Fruit fly (Drosophila melanogaster) whole organism, embryonic: Measurements from ENCODE around the gene Tim17a2.

Source experiments
- ATbp ChIP-seq: fragments of 200-800 bp; sonication (Bioruptor generic); optimal IDR thresholded peaks from 2 replicates; lab custom pipeline; 2017; ENCODE audit warnings: missing biosample characterization, mild to moderate bottlenecking, missing genetic modification characterization, missing genetic modification reagents
- Abd-B ChIP-seq: fragments of 200-800 bp; sonication (Bioruptor generic); optimal IDR thresholded peaks from 2 replicates; lab custom pipeline; 2018; ENCODE audit warnings: missing biosample characterization, mild to moderate bottlenecking, missing genetic modification characterization, moderate library complexity
- CG10654 ChIP-seq: fragments of 200-800 bp; sonication (Bioruptor generic); optimal IDR thresholded peaks from 2 replicates; lab custom pipeline; 2016; ENCODE audit warnings: missing biosample characterization, missing genetic modification characterization
- CG10959 ChIP-seq: fragments of 200-800 bp; sonication (Bioruptor generic); IDR thresholded peaks from 2 replicates; pipeline ENCODE4 v1.3.6; 2022; ENCODE audit warnings: missing biosample characterization, missing genetic modification characterization
- CG12236 ChIP-seq: fragments of 200-800 bp; sonication (Bioruptor generic); optimal IDR thresholded peaks from 2 replicates; lab custom pipeline; 2016; ENCODE audit warnings: missing biosample characterization, missing genetic modification characterization
- CG12659 ChIP-seq: fragments of 200-800 bp; sonication (Bioruptor generic); optimal IDR thresholded peaks from 3 replicates; lab custom pipeline; 2017; ENCODE audit warnings: mild to moderate bottlenecking, missing biosample characterization, missing genetic modification reagents, missing genetic modification characterization
- CG12744 ChIP-seq: fragments of 200-800 bp; sonication (Bioruptor generic); optimal IDR thresholded peaks from 2 replicates; lab custom pipeline; 2016; ENCODE audit warnings: missing biosample characterization, missing genetic modification characterization
- CG12769 ChIP-seq: fragments of 200-800 bp; sonication (Bioruptor generic); optimal IDR thresholded peaks from 2 replicates; lab custom pipeline; 2019; ENCODE audit warnings: missing biosample characterization, mild to moderate bottlenecking, missing genetic modification characterization, moderate library complexity
- CG14860 ChIP-seq: fragments of 200-800 bp; sonication (Bioruptor generic); IDR thresholded peaks from 3 replicates; pipeline ENCODE4 v1.3.6; 2022; ENCODE audit warnings: missing biosample characterization, missing genetic modification characterization; ENCODE audit not compliant: partially characterized antibody
- CG16779 ChIP-seq: fragments of 200-800 bp; sonication (Bioruptor generic); IDR thresholded peaks from 2 replicates; pipeline ENCODE4 v1.3.6; 2022; ENCODE audit warnings: missing biosample characterization, missing genetic modification characterization
- CG2712 ChIP-seq: fragments of 200-800 bp; optimal IDR thresholded peaks from 3 replicates; lab custom pipeline; 2019; ENCODE audit warnings: missing biosample characterization, mild to moderate bottlenecking, missing genetic modification characterization, moderate library complexity
- CG3065 ChIP-seq: fragments of 200-800 bp; sonication (Bioruptor generic); optimal IDR thresholded peaks from 2 replicates; lab custom pipeline; 2016; ENCODE audit warnings: missing biosample characterization, missing genetic modification characterization
- CG31388 ChIP-seq: fragments of 200-800 bp; sonication (Bioruptor generic); optimal IDR thresholded peaks from 2 replicates; lab custom pipeline; 2016; ENCODE audit warnings: missing biosample characterization, missing genetic modification characterization
- CG33213 ChIP-seq: fragments of 200-800 bp; sonication (Bioruptor generic); optimal IDR thresholded peaks from 3 replicates; lab custom pipeline; 2016; ENCODE audit warnings: missing biosample characterization, missing genetic modification characterization
- CG34376 ChIP-seq: fragments of 200-800 bp; sonication (Bioruptor generic); optimal IDR thresholded peaks from 2 replicates; lab custom pipeline; 2018; ENCODE audit warnings: missing biosample characterization, mild to moderate bottlenecking, missing genetic modification characterization
- CG3726 ChIP-seq: fragments of 200-800 bp; sonication (Bioruptor generic); IDR thresholded peaks from 3 replicates; pipeline ENCODE4, ENCODE4 v1.3.6; 2022; ENCODE audit warnings: missing biosample characterization, missing genetic modification characterization
- CG4617 ChIP-seq: fragments of 200-800 bp; sonication (Bioruptor generic); optimal IDR thresholded peaks from 3 replicates; lab custom pipeline; 2016; ENCODE audit warnings: missing biosample characterization, missing genetic modification characterization, borderline replicate concordance
- CG7928 ChIP-seq: fragments of 200-800 bp; sonication (Bioruptor generic); optimal IDR thresholded peaks from 2 replicates; lab custom pipeline; 2017; ENCODE audit warnings: missing biosample characterization, mild to moderate bottlenecking, missing genetic modification characterization
- CG7987 ChIP-seq: fragments of 200-800 bp; sonication (Bioruptor generic); optimal IDR thresholded peaks from 2 replicates; lab custom pipeline; 2018; ENCODE audit warnings: missing biosample characterization, mild to moderate bottlenecking, missing genetic modification characterization, moderate library complexity
- CG8478 ChIP-seq: fragments of >200 bp; optimal IDR thresholded peaks from 2 replicates; lab custom pipeline; 2018
- CG8765 ChIP-seq: fragments of 200-800 bp; sonication (Bioruptor generic); IDR thresholded peaks from 2 replicates; pipeline ENCODE4 v1.3.6; 2022; ENCODE audit warnings: missing biosample characterization, missing genetic modification characterization
- CG9215 ChIP-seq: fragments of 200-800 bp; sonication (Bioruptor generic); IDR thresholded peaks from 2 replicates; pipeline ENCODE4 v1.3.6; 2022; ENCODE audit warnings: missing biosample characterization, missing genetic modification characterization
- CG9437 ChIP-seq: fragments of 200-800 bp; sonication (Bioruptor generic); optimal IDR thresholded peaks from 2 replicates; lab custom pipeline; 2018; ENCODE audit warnings: missing biosample characterization, mild to moderate bottlenecking, missing genetic modification characterization
- HHEX ChIP-seq: fragments of 200-800 bp; sonication (Bioruptor generic); optimal IDR thresholded peaks from 3 replicates; lab custom pipeline; 2017; ENCODE audit warnings: missing biosample characterization, mild to moderate bottlenecking, missing genetic modification characterization, missing genetic modification reagents
- Hey ChIP-seq: fragments of 200-800 bp; sonication (Bioruptor generic); optimal IDR thresholded peaks from 3 replicates; lab custom pipeline; 2018; ENCODE audit warnings: missing biosample characterization, mild to moderate bottlenecking, missing genetic modification characterization
- Kr ChIP-seq: fragments of 200-800 bp; sonication (Bioruptor generic); optimal IDR thresholded peaks from 2 replicates; lab custom pipeline; 2017; ENCODE audit warnings: missing biosample characterization, mild to moderate bottlenecking, missing genetic modification characterization
- Mad ChIP-seq: fragments of 200-800 bp; sonication (Bioruptor generic); optimal IDR thresholded peaks from 2 replicates; lab custom pipeline; 2016; ENCODE audit warnings: missing biosample characterization, missing genetic modification characterization
- Mrtf ChIP-seq: fragments of 200-800 bp; sonication (Bioruptor generic); IDR thresholded peaks from 3 replicates; pipeline ENCODE4 v1.3.6; 2022; ENCODE audit warnings: missing biosample characterization, missing genetic modification characterization
- Oaz ChIP-seq: fragments of 200-800 bp; sonication (Bioruptor generic); IDR thresholded peaks from 2 replicates; pipeline ENCODE4 v1.3.6; 2022; ENCODE audit warnings: missing biosample characterization, missing genetic modification characterization
- Oli ChIP-seq: fragments of 200-800 bp; sonication (Bioruptor generic); optimal IDR thresholded peaks from 2 replicates; lab custom pipeline; 2018; ENCODE audit warnings: missing biosample characterization, mild to moderate bottlenecking, missing genetic modification characterization, moderate library complexity
- ac ChIP-seq: fragments of 200-800 bp; sonication (Bioruptor generic); optimal IDR thresholded peaks from 3 replicates; lab custom pipeline; 2017; ENCODE audit warnings: missing biosample characterization, mild to moderate bottlenecking, missing genetic modification characterization
- al ChIP-seq: fragments of 200-800 bp; sonication (Bioruptor generic); IDR thresholded peaks from 2 replicates; pipeline ENCODE4 v1.3.6; 2022; ENCODE audit warnings: missing biosample characterization, missing genetic modification characterization
- bowl ChIP-seq: fragments of 200-800 bp; sonication (Bioruptor generic); IDR thresholded peaks from 2 replicates; pipeline ENCODE4 v1.3.6; 2022; ENCODE audit warnings: missing biosample characterization, missing genetic modification characterization
- cad ChIP-seq: fragments of >200 bp; optimal IDR thresholded peaks from 2 replicates; lab custom pipeline; 2017; ENCODE audit warnings: missing biosample characterization, missing genetic modification characterization
- dati ChIP-seq: fragments of 200-800 bp; sonication (Bioruptor generic); IDR thresholded peaks from 2 replicates; pipeline ENCODE4 v1.3.6; 2022; ENCODE audit warnings: missing biosample characterization, missing genetic modification characterization
- exex ChIP-seq: fragments of 200-800 bp; sonication (Bioruptor generic); optimal IDR thresholded peaks from 4 replicates; lab custom pipeline; 2018; ENCODE audit warnings: missing biosample characterization, mild to moderate bottlenecking, missing genetic modification characterization, moderate library complexity
- hth ChIP-seq: fragments of >200 bp; optimal IDR thresholded peaks from 2 replicates; lab custom pipeline; 2017; ENCODE audit warnings: inconsistent platforms
- lab ChIP-seq: fragments of 200-800 bp; sonication (Bioruptor generic); optimal IDR thresholded peaks from 3 replicates; lab custom pipeline; 2017; ENCODE audit warnings: missing biosample characterization, missing genetic modification characterization, mild to moderate bottlenecking, moderate library complexity, missing genetic modification reagents
- lmd ChIP-seq: fragments of 200-800 bp; sonication (Bioruptor generic); IDR thresholded peaks from 2 replicates; pipeline ENCODE4 v1.3.6; 2022; ENCODE audit warnings: missing biosample characterization, missing genetic modification characterization
- luna ChIP-seq: fragments of 200-800 bp; sonication (Bioruptor generic); optimal IDR thresholded peaks from 2 replicates; lab custom pipeline; 2016; ENCODE audit warnings: missing biosample characterization, missing genetic modification characterization
- odd ChIP-seq: fragments of 200-800 bp; sonication (Bioruptor generic); optimal IDR thresholded peaks from 2 replicates; lab custom pipeline; 2017; ENCODE audit warnings: missing biosample characterization, mild to moderate bottlenecking, missing genetic modification characterization
- pb ChIP-seq: fragments of 200-800 bp; sonication (Bioruptor generic); optimal IDR thresholded peaks from 3 replicates; lab custom pipeline; 2016; ENCODE audit warnings: missing biosample characterization, missing genetic modification characterization
- pfk ChIP-seq: fragments of 200-800 bp; sonication (Bioruptor generic); optimal IDR thresholded peaks from 2 replicates; lab custom pipeline; 2018; ENCODE audit warnings: missing biosample characterization, mild to moderate bottlenecking, missing genetic modification characterization, moderate library complexity
- pho ChIP-seq: fragments of 200-800 bp; sonication (Bioruptor generic); optimal IDR thresholded peaks from 2 replicates; lab custom pipeline; 2016; ENCODE audit warnings: missing biosample characterization, missing genetic modification characterization
- psq ChIP-seq: fragments of 200-800 bp; sonication (Bioruptor generic); optimal IDR thresholded peaks from 2 replicates; lab custom pipeline; 2017; ENCODE audit warnings: missing biosample characterization, missing genetic modification characterization
- row ChIP-seq: fragments of 200-800 bp; sonication (Bioruptor generic); IDR thresholded peaks from 3 replicates; pipeline ENCODE4 v1.3.6; 2022; ENCODE audit warnings: missing biosample characterization, missing genetic modification characterization
- schlank ChIP-seq: fragments of 200-800 bp; sonication (Bioruptor generic); optimal IDR thresholded peaks from 2 replicates; lab custom pipeline; 2018; ENCODE audit warnings: missing biosample characterization, mild to moderate bottlenecking, missing genetic modification characterization
- sens ChIP-seq: fragments of 200-800 bp; sonication (Bioruptor generic); peaks from one replicate; lab custom pipeline; 2016; ENCODE audit warnings: missing biosample characterization, missing genetic modification characterization
- sens-2 ChIP-seq: fragments of 200-800 bp; sonication (Bioruptor generic); IDR thresholded peaks from 2 replicates; pipeline ENCODE4 v1.3.6; 2022; ENCODE audit warnings: missing biosample characterization, missing genetic modification characterization
- sna ChIP-seq: fragments of 200-800 bp; sonication (Bioruptor generic); IDR thresholded peaks from 2 replicates; pipeline ENCODE4 v1.3.6; 2022; ENCODE audit warnings: missing biosample characterization, missing genetic modification characterization; ENCODE audit not compliant: partially characterized antibody
- usp ChIP-seq: fragments of >200 bp; optimal IDR thresholded peaks from 2 replicates; lab custom pipeline; 2017; ENCODE audit warnings: missing biosample characterization, missing genetic modification characterization
- wek ChIP-seq: fragments of 200-800 bp; sonication (Bioruptor generic); optimal IDR thresholded peaks from 3 replicates; lab custom pipeline; 2018; ENCODE audit warnings: missing biosample characterization, mild to moderate bottlenecking, missing genetic modification characterization, moderate library complexity

Gene Tim17a2

DNA sequence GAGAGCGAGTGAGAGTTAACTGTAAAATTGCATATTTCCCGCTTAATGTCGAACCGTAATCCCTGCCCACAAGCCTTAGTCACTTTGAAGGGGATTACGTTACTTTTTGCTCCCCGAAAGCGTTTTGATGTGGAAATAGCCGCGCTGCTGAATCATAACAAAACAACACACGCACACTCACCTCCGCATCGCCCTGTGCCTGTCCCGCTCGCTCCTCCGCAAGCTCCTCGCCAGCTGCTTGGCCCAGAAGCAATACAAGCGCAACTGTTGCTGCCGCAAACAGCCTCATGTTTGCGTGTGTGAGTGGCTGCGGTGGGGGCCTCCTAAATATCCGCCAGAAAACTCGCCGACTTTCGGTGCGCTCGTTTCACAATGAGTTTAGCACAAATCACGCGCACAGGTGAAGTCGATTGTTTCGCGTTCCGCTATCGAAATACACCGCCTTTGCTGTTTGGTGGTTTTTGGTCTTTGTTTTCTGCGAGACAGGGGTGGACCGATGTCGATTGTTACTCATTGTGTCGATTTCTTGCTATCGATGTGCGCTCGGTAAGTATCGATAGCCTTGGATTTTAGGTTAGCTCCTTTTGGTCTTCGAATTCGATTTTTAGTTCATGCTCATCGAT, 11.1 kb downstream of the Tim17a2 start, which contains the start of gene CtsF (continued):
- TF ChIP-seq Mad (GFP tag; lab: Kevin White, UChicago), result no peak
- no peak for TF ChIP-seq CG12744 (GFP tag; lab: Kevin White, UChicago)
- TF ChIP-seq HHEX (GFP tag; lab: Kevin White, UChicago), result no peak
- TF ChIP-seq Hey (tag; lab: Kevin White, UChicago), result no peak
- no peak for TF ChIP-seq CG8765 (GFP tag; lab: Robert Waterston, UW)
- TF ChIP-seq lab, result peak; percentile 54
- TF ChIP-seq CG12236 (GFP tag; lab: Kevin White, UChicago), result no peak
- peak; percentile 23 for TF ChIP-seq pho
- TF ChIP-seq psq, result no peak
- no peak for TF ChIP-seq CG9215 (GFP tag; lab: Robert Waterston, UW)
- no peak for TF ChIP-seq al (GFP tag; lab: Robert Waterston, UW)
- TF ChIP-seq usp (GFP tag; lab: Kevin White, UChicago), result no peak
- peak; percentile 80 for TF ChIP-seq CG12659 (GFP tag; lab: Kevin White, UChicago)
- no peak for TF ChIP-seq CG31388 (GFP tag; lab: Kevin White, UChicago)
- TF ChIP-seq cad, result no peak
- no peak for TF ChIP-seq dati (GFP tag; lab: Robert Waterston, UW)
- peak; percentile 38 for TF ChIP-seq sens (GFP tag; lab: Kevin White, UChicago)
- TF ChIP-seq CG12769 (tag; lab: Kevin White, UChicago), result peak; percentile 84
- TF ChIP-seq sna (GFP tag; lab: Robert Waterston, UW), result peak; percentile 99
- TF ChIP-seq ATbp, result no peak
- no peak for TF ChIP-seq Kr (GFP tag; lab: Kevin White, UChicago)
- TF ChIP-seq ac (GFP tag; lab: Kevin White, UChicago), result no peak
- TF ChIP-seq wek (GFP tag; lab: Kevin White, UChicago), result no peak
- TF ChIP-seq CG10654, result no peak
- TF ChIP-seq Abd-B (GFP tag; lab: Kevin White, UChicago), result no peak
- peak; percentile 93 for TF ChIP-seq CG8478 (lab: Kevin White, UChicago)
- TF ChIP-seq pb (GFP tag; lab: Kevin White, UChicago), result no peak
- peak; percentile 25 for TF ChIP-seq CG7987 (GFP tag; lab: Kevin White, UChicago)
- TF ChIP-seq sens-2 (GFP tag; lab: Robert Waterston, UW), result no peak
- no peak for TF ChIP-seq CG16779 (GFP tag; lab: Robert Waterston, UW)
- TF ChIP-seq lmd (GFP tag; lab: Robert Waterston, UW), result no peak
- no peak for TF ChIP-seq Oaz (GFP tag; lab: Robert Waterston, UW)
- peak; percentile 57 for TF ChIP-seq CG4617 (GFP tag; lab: Kevin White, UChicago)
- no peak for TF ChIP-seq luna
- no peak for TF ChIP-seq pfk (GFP tag; lab: Kevin White, UChicago)
- no peak for TF ChIP-seq exex (tag; lab: Kevin White, UChicago)
- peak; percentile 38 for TF ChIP-seq CG2712
- peak; percentile 57; the same call in 1 of the 3 replicates for TF ChIP-seq row (GFP tag; lab: Robert Waterston, UW)
- no peak for TF ChIP-seq Oli (tag; lab: Kevin White, UChicago)
- peak; percentile 37 for TF ChIP-seq CG33213
- no peak for TF ChIP-seq CG10959 (GFP tag; lab: Robert Waterston, UW)
- TF ChIP-seq CG9437 (GFP tag; lab: Kevin White, UChicago), result no peak
- TF ChIP-seq CG14860 (GFP tag; lab: Robert Waterston, UW), result peak; percentile 100
- peak; percentile 35 for TF ChIP-seq odd (GFP tag; lab: Kevin White, UChicago)
- no peak for TF ChIP-seq schlank (tag; lab: Kevin White, UChicago)
- no peak for TF ChIP-seq bowl (GFP tag; lab: Robert Waterston, UW)
- no peak for TF ChIP-seq CG3726
- TF ChIP-seq CG3065 (GFP tag; lab: Kevin White, UChicago), result no peak
- TF ChIP-seq CG7928 (GFP tag; lab: Kevin White, UChicago), result no peak
- TF ChIP-seq Mrtf, result 0 out of 3 replicates have a peak, but pooled peaks have one; percentile 17
- peak; percentile 42 for TF ChIP-seq CG34376 (GFP tag; lab: Kevin White, UChicago)
- no peak for TF ChIP-seq hth (lab: Kevin White, UChicago)
